Worm (Caenorhabditis elegans) whole organism, young adult: ENCODE measurements around the gene Y54G11A.3.

ENCODE experiments used
- B0336.3 ChIP-seq: fragments of 200-800 bp; sonication (Bioruptor generic); IDR thresholded peaks from 2 replicates; pipeline ENCODE4 v1.3.6; 2022; ENCODE audit warnings: missing genetic modification characterization, missing compliant biosample characterization
- C17E4.6 ChIP-seq: fragments of 200-800 bp; sonication (Bioruptor generic); IDR thresholded peaks from 2 replicates; pipeline ENCODE4 v1.3.6; 2022; ENCODE audit warnings: missing genetic modification reagents, missing genetic modification characterization, missing compliant biosample characterization
- Y53G8AR.9 ChIP-seq: fragments of 200-800 bp; sonication (Bioruptor generic); conservative IDR thresholded peaks from 2 replicates; pipeline ENCODE4 v1.3.6; 2022; ENCODE audit warnings: missing genetic modification reagents, missing genetic modification characterization, missing compliant biosample characterization
- akir-1 ChIP-seq: fragments of 200-800 bp; sonication (Bioruptor generic); optimal IDR thresholded peaks from 2 replicates; lab custom pipeline; 2018; ENCODE audit warnings: mild to moderate bottlenecking, missing genetic modification characterization, moderate library complexity, missing compliant biosample characterization
- hlh-12 ChIP-seq: sonication (generic microtip); optimal IDR thresholded peaks from 2 replicates; lab custom pipeline; 2016; ENCODE audit warnings: missing genetic modification characterization, missing compliant biosample characterization
- nfya-1 ChIP-seq: sonication (generic microtip); optimal IDR thresholded peaks from 2 replicates; lab custom pipeline; 2017; ENCODE audit warnings: antibody characterized with exemption, missing compliant biosample characterization, missing genetic modification characterization, borderline replicate concordance; ENCODE audit not compliant: insufficient read depth
- nfyb-1 ChIP-seq: fragments of 200-800 bp; sonication (Bioruptor generic); IDR thresholded peaks from 2 replicates; pipeline ENCODE4 v1.3.6; 2022; ENCODE audit warnings: missing genetic modification reagents, missing genetic modification characterization, missing compliant biosample characterization
- sptf-2 ChIP-seq: fragments of 200-800 bp; sonication (Bioruptor generic); optimal IDR thresholded peaks from 2 replicates; lab custom pipeline; 2018; ENCODE audit warnings: mild to moderate bottlenecking, missing genetic modification characterization, missing compliant biosample characterization
- unc-62 ChIP-seq: fragments of 150-350 bp; optimal IDR thresholded peaks from 2 replicates; lab custom pipeline; 2014; ENCODE audit warnings: missing biosample characterization, missing genetic modification reagents, missing genetic modification characterization

DNA sequence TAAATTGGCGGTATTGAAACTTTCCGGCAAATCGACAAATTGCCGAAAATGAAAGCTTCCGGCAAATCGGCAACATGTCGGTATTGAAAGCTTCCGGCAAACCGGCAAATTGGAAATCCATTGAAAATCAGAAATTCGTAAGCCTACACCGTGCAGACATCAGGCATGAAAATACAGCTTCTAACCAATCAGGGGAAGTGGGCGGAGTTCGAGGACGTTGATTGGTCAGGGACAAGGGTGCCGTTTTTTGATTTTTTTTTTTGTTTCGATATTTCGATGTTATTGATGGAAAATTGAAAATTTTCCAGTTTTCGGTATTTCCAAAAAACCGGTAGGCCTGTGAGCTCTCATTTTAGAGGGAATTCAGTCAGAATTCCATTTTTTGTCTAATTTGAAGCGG is 6.6 kb upstream of the Y54G11A.3 start:
- no peak for TF ChIP-seq nfya-1 (tag; lab: Kevin White, UChicago)
- no peak for TF ChIP-seq Y53G8AR.9 (GFP tag; lab: Robert Waterston, UW)
- TF ChIP-seq unc-62 (GFP tag; lab: Kevin White, UChicago): no peak
- TF ChIP-seq B0336.3 (GFP tag; lab: Robert Waterston, UW): no peak
- no peak for TF ChIP-seq hlh-12 (tag; lab: Kevin White, UChicago)
- no peak for TF ChIP-seq C17E4.6
- no peak for TF ChIP-seq akir-1
- no peak for TF ChIP-seq nfyb-1 (GFP tag; lab: Robert Waterston, UW)
- TF ChIP-seq sptf-2: no peak
